Worm (Caenorhabditis elegans) whole organism, early embryonic: ENCODE measurements around the gene fbxa-165.

ENCODE experiments used
- F13C5.2 ChIP-seq: sonication (generic microtip); optimal IDR thresholded peaks from 2 replicates; lab custom pipeline; 2017; ENCODE audit warnings: mild to moderate bottlenecking, missing genetic modification characterization, inconsistent platforms, missing compliant biosample characterization
- ama-1 ChIP-seq: fragments of 150-350 bp; optimal IDR thresholded peaks from 2 replicates; lab custom pipeline; 2014
- ceh-36 ChIP-seq: sonication (generic microtip); optimal IDR thresholded peaks from 2 replicates; lab custom pipeline; 2016; ENCODE audit warnings: missing genetic modification characterization, inconsistent platforms, missing compliant biosample characterization
- ets-7 ChIP-seq: sonication (generic microtip); optimal IDR thresholded peaks from 2 replicates; lab custom pipeline; 2016; ENCODE audit warnings: missing genotype, missing genetic modification characterization, missing compliant biosample characterization
- flt-1 ChIP-seq: fragments of 200-800 bp; sonication (Bioruptor generic); IDR thresholded peaks from 2 replicates; pipeline ENCODE4 v1.3.6; 2022; ENCODE audit warnings: missing genetic modification characterization, missing compliant biosample characterization
- hmbx-1 ChIP-seq: sonication (generic microtip); optimal IDR thresholded peaks from 2 replicates; lab custom pipeline; 2016; ENCODE audit warnings: mild to moderate bottlenecking, missing genetic modification characterization, missing compliant biosample characterization
- hmg-4 ChIP-seq: fragments of 200-800 bp; sonication (Bioruptor generic); optimal IDR thresholded peaks from 2 replicates; lab custom pipeline; 2018; ENCODE audit warnings: mild to moderate bottlenecking, missing genetic modification characterization, missing compliant biosample characterization
- pes-1 ChIP-seq: fragments of 200-800 bp; sonication (Bioruptor generic); IDR thresholded peaks from 2 replicates; pipeline ENCODE4 v1.3.6; 2022; ENCODE audit warnings: missing genetic modification reagents, missing genetic modification characterization, missing compliant biosample characterization
- sea-1 ChIP-seq: fragments of 200-800 bp; sonication (Bioruptor generic); conservative IDR thresholded peaks from 2 replicates; pipeline ENCODE4 v1.3.6; 2022; ENCODE audit warnings: missing genetic modification characterization, missing compliant biosample characterization

ce11 chrII:1595137-1595536, 21.1 kb downstream of the fbxa-165 start, which contains the start of gene clec-20:
- TF ChIP-seq ama-1 (lab: Kevin White, UChicago) (no peak), hmg-4 (GFP tag; lab: Kevin White, UChicago) (no peak), pes-1 (GFP tag; lab: Robert Waterston, UW) (no peak), F13C5.2 (no peak), ceh-36 (tag; lab: Kevin White, UChicago) (no peak), ets-7 (no peak), sea-1 (GFP tag; lab: Robert Waterston, UW) (no peak), flt-1 (GFP tag; lab: Robert Waterston, UW) (no peak), hmbx-1 (tag; lab: Kevin White, UChicago) (no peak)
